Worm (Caenorhabditis elegans) whole organism, late embryonic: ENCODE data around the gene lpr-2.

ENCODE experiments used
- F13H6.1 ChIP-seq: sonication (generic microtip); optimal IDR thresholded peaks from 2 replicates; lab custom pipeline; 2016; ENCODE audit warnings: missing genetic modification characterization, missing compliant biosample characterization
- ama-1 ChIP-seq: fragments of 150-350 bp; optimal IDR thresholded peaks from 2 replicates; lab custom pipeline; 2014
- dmd-4 ChIP-seq: sonication (generic microtip); optimal IDR thresholded peaks from 2 replicates; lab custom pipeline; 2016; ENCODE audit warnings: borderline replicate concordance, missing genetic modification characterization, missing compliant biosample characterization
- mec-3 ChIP-seq: sonication (generic microtip); optimal IDR thresholded peaks from 2 replicates; lab custom pipeline; 2016; ENCODE audit warnings: borderline replicate concordance, missing genetic modification characterization, missing compliant biosample characterization
- odd-2 ChIP-seq: sonication (generic microtip); optimal IDR thresholded peaks from 2 replicates; lab custom pipeline; 2017; ENCODE audit warnings: antibody characterized with exemption, mild to moderate bottlenecking, missing genetic modification characterization, missing compliant biosample characterization
- pqm-1 ChIP-seq: sonication (generic microtip); optimal IDR thresholded peaks from 2 replicates; lab custom pipeline; 2016; ENCODE audit warnings: missing genetic modification characterization, missing compliant biosample characterization

- no peak for TF ChIP-seq dmd-4
- TF ChIP-seq ama-1: no peak
- no peak for TF ChIP-seq mec-3
- no peak for TF ChIP-seq pqm-1
- no peak for TF ChIP-seq odd-2 (tag; lab: Kevin White, UChicago)
- TF ChIP-seq F13H6.1 (tag; lab: Kevin White, UChicago): no peak
Measured at ce11 chrIV:11745340-11745739, 33.7 kb upstream of the lpr-2 start, which contains the start of gene gem-4.
